Worm (Caenorhabditis elegans) whole organism, L4/young adult: ENCODE results near the gene T01G1.2.

Experiments
- W03F9.2 ChIP-seq: fragments of 150-350 bp; optimal IDR thresholded peaks from 2 replicates; lab custom pipeline; 2014; ENCODE audit warnings: missing biosample characterization, missing genetic modification characterization
- dao-5 ChIP-seq: sonication (generic microtip); optimal IDR thresholded peaks from 2 replicates; lab custom pipeline; 2016; ENCODE audit warnings: missing genotype, missing genetic modification characterization, moderate library complexity, missing compliant biosample characterization
- him-1 ChIP-seq: sonication (generic microtip); optimal IDR thresholded peaks from 2 replicates; lab custom pipeline; 2016; ENCODE audit warnings: missing genotype, missing genetic modification reagents, missing genetic modification characterization, missing compliant biosample characterization

- no peak for TF ChIP-seq him-1 (tag; lab: Kevin White, UChicago)
- no peak for TF ChIP-seq dao-5 (tag; lab: Kevin White, UChicago)
- TF ChIP-seq W03F9.2, result no peak
Measured at ce11 chrIV:11336180-11336579, 18.0 kb upstream of the T01G1.2 start.
